Worm (Caenorhabditis elegans): Measurements from ENCODE around the gene pgap-1.

DNA sequence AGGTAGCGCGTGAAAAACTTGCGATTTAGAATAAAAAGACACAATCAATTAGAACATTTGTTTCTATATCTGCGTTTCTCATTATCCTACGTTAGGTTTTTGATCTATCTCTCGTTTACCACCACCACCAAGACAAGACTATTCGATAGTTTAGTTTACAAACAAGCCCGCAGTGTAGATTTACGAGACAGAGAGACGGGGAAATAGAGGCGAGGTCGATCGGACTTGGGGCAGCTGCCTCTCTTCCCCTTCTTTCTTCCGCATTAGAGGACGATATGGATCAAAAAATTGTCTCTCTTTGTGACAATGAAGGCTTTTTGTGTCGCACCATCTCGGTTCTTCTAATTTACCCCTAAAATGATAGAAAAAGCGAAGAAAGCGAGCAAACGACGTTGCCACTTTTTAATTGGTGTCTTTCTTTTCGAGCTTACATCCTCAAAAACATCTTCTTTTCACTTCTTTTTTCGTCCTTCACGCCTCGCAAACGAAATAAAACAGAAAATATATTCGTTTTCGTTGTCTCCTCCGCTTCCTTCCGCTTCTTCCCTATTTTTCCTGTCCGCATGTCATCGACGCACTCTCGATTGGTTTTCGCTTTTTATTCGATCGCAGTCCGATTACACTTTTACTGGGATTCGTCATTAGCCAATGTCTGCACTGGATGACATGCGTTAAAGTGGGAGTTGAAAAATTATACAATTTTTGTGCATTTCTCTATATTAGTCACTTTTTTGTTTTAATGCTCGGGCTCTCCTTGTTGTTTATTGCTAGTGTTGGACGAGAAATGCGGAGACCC lies 39.9 kb downstream of the pgap-1 start:
- no peak for TF ChIP-seq ama-1 (optimal IDR thresholded peaks at IDR 0.05)
- no peak for TF ChIP-seq aly-1 (tag; optimal IDR thresholded peaks at IDR 0.05)
- no peak for TF ChIP-seq B0310.2 (tag; optimal IDR thresholded peaks at IDR 0.05)
- TF ChIP-seq flt-1 (GFP tag; IDR thresholded peaks at IDR 0.05), result no peak
- TF ChIP-seq hmg-4 (GFP tag; optimal IDR thresholded peaks at IDR 0.05), result peak; percentile 52
- TF ChIP-seq F13C5.2 (tag; optimal IDR thresholded peaks at IDR 0.05), result no peak
- TF ChIP-seq tbx-11 (GFP tag; IDR thresholded peaks at IDR 0.05), result no peak
- TF ChIP-seq ceh-36 (tag; optimal IDR thresholded peaks at IDR 0.05), result no peak
- no peak for TF ChIP-seq ceh-13 (GFP tag; optimal IDR thresholded peaks at IDR 0.05)

All from whole organism, early embryonic.